Worm (Caenorhabditis elegans) whole organism, mixed stage, embryonic: ENCODE measurements around the gene cng-1.
A peak's percentile ranks its signal among the peaks of the same experiment; 100 is the strongest.

Source experiments
- M03D4.4 ChIP-seq: sonication (generic microtip); optimal IDR thresholded peaks from 2 replicates; lab custom pipeline; 2017; ENCODE audit warnings: mild to moderate bottlenecking, missing genetic modification characterization, missing compliant biosample characterization
- bed-3 ChIP-seq: fragments of 200-800 bp; sonication (Bioruptor generic); optimal IDR thresholded peaks from 3 replicates; lab custom pipeline; 2018; ENCODE audit warnings: mild to moderate bottlenecking, missing genetic modification characterization, moderate library complexity, missing compliant biosample characterization
- ceh-39 ChIP-seq: fragments of 150-350 bp; optimal IDR thresholded peaks from 2 replicates; lab custom pipeline; 2014; ENCODE audit warnings: missing biosample characterization, missing genetic modification characterization
- ceh-43 ChIP-seq: fragments of 200-800 bp; sonication (Bioruptor generic); optimal IDR thresholded peaks from 2 replicates; lab custom pipeline; 2018; ENCODE audit warnings: mild to moderate bottlenecking, missing genetic modification characterization, moderate library complexity, missing compliant biosample characterization
- cnd-1 ChIP-seq: fragments of 200-800 bp; sonication (Bioruptor generic); optimal IDR thresholded peaks from 2 replicates; lab custom pipeline; 2018; ENCODE audit warnings: mild to moderate bottlenecking, missing genetic modification characterization, missing compliant biosample characterization
- drap-1 ChIP-seq: fragments of 200-800 bp; sonication (Bioruptor generic); optimal IDR thresholded peaks from 3 replicates; lab custom pipeline; 2018; ENCODE audit warnings: mild to moderate bottlenecking, missing genetic modification characterization, missing compliant biosample characterization
- elt-1 ChIP-seq: sonication (generic microtip); optimal IDR thresholded peaks from 2 replicates; lab custom pipeline; 2017; ENCODE audit warnings: missing genetic modification characterization, mild to moderate bottlenecking, missing compliant biosample characterization, antibody characterized with exemption, moderate library complexity, borderline replicate concordance; ENCODE audit not compliant: insufficient read depth
- elt-3 ChIP-seq: fragments of 150-350 bp; optimal IDR thresholded peaks from 2 replicates; lab custom pipeline; 2014; ENCODE audit warnings: missing biosample characterization, missing genetic modification characterization
- hlh-1 ChIP-seq: fragments of 150-350 bp; optimal IDR thresholded peaks from 2 replicates; lab custom pipeline; 2014; ENCODE audit warnings: missing biosample characterization, missing genetic modification reagents, missing genetic modification characterization
- lin-13 ChIP-seq: fragments of 150-350 bp; optimal IDR thresholded peaks from 2 replicates; lab custom pipeline; 2014; ENCODE audit warnings: missing biosample characterization, missing genetic modification characterization
- lin-32 ChIP-seq: fragments of 200-800 bp; sonication (Bioruptor generic); optimal IDR thresholded peaks from 2 replicates; lab custom pipeline; 2018; ENCODE audit warnings: mild to moderate bottlenecking, missing genetic modification characterization, missing compliant biosample characterization
- lsy-2 ChIP-seq: fragments of 150-350 bp; optimal IDR thresholded peaks from 2 replicates; lab custom pipeline; 2014; ENCODE audit warnings: missing biosample characterization, missing genetic modification characterization
- mab-5 ChIP-seq: fragments of 150-350 bp; optimal IDR thresholded peaks from 2 replicates; lab custom pipeline; 2014; ENCODE audit warnings: missing biosample characterization, missing genetic modification characterization
- mep-1 ChIP-seq: fragments of 150-350 bp; optimal IDR thresholded peaks from 2 replicates; lab custom pipeline; 2017; ENCODE audit warnings: missing biosample characterization, missing genetic modification reagents, missing genetic modification characterization, inconsistent platforms
- mls-2 ChIP-seq: sonication (generic microtip); optimal IDR thresholded peaks from 2 replicates; lab custom pipeline; 2016; ENCODE audit warnings: mild to moderate bottlenecking, missing genetic modification characterization, moderate library complexity, missing compliant biosample characterization
- nhr-12 ChIP-seq: fragments of 150-350 bp; optimal IDR thresholded peaks from 2 replicates; lab custom pipeline; 2014; ENCODE audit warnings: missing biosample characterization, missing genetic modification characterization
- nhr-2 ChIP-seq: fragments of 150-350 bp; optimal IDR thresholded peaks from 2 replicates; lab custom pipeline; 2014; ENCODE audit warnings: missing biosample characterization, missing genetic modification characterization
- nhr-237 ChIP-seq: fragments of 150-350 bp; optimal IDR thresholded peaks from 2 replicates; lab custom pipeline; 2014; ENCODE audit warnings: missing biosample characterization, missing genetic modification characterization
- nhr-28 ChIP-seq: fragments of 150-350 bp; optimal IDR thresholded peaks from 2 replicates; lab custom pipeline; 2014; ENCODE audit warnings: missing biosample characterization, missing genetic modification characterization
- nhr-76 ChIP-seq: sonication (generic microtip); optimal IDR thresholded peaks from 2 replicates; lab custom pipeline; 2017; ENCODE audit warnings: missing biosample characterization, missing genetic modification characterization
- pha-4 ChIP-seq: fragments of 150-350 bp; optimal IDR thresholded peaks from 2 replicates; lab custom pipeline; 2018; ENCODE audit warnings: missing biosample characterization, missing genetic modification reagents, missing genetic modification characterization
- sem-2 ChIP-seq: fragments of 200-800 bp; sonication (Bioruptor generic); optimal IDR thresholded peaks from 2 replicates; lab custom pipeline; 2018; ENCODE audit warnings: mild to moderate bottlenecking, missing genetic modification characterization, missing compliant biosample characterization
- snpc-4 ChIP-seq: fragments of 150-350 bp; optimal IDR thresholded peaks from 2 replicates; lab custom pipeline; 2014; ENCODE audit warnings: missing biosample characterization, missing genetic modification characterization
- sptf-1 ChIP-seq: sonication (generic microtip); optimal IDR thresholded peaks from 2 replicates; lab custom pipeline; 2017; ENCODE audit warnings: mild to moderate bottlenecking, missing genetic modification characterization, moderate library complexity, missing compliant biosample characterization
- tbx-8 ChIP-seq: fragments of 200-800 bp; sonication (Bioruptor generic); optimal IDR thresholded peaks from 2 replicates; lab custom pipeline; 2018; ENCODE audit warnings: mild to moderate bottlenecking, missing genetic modification characterization, moderate library complexity, missing compliant biosample characterization
- unc-120 ChIP-seq: sonication (generic microtip); optimal IDR thresholded peaks from 2 replicates; lab custom pipeline; 2017; ENCODE audit warnings: missing genetic modification characterization, missing compliant biosample characterization; ENCODE audit not compliant: poor library complexity, severe bottlenecking
- unc-39 ChIP-seq: fragments of 150-350 bp; optimal IDR thresholded peaks from 2 replicates; lab custom pipeline; 2014; ENCODE audit warnings: missing biosample characterization, missing genetic modification characterization
- unc-62 ChIP-seq: fragments of 150-350 bp; optimal IDR thresholded peaks from 2 replicates; lab custom pipeline; 2014; ENCODE audit warnings: missing biosample characterization, missing genetic modification reagents, missing genetic modification characterization
- zip-8 ChIP-seq: fragments of 150-350 bp; optimal IDR thresholded peaks from 2 replicates; lab custom pipeline; 2014; ENCODE audit warnings: missing biosample characterization, missing genetic modification characterization

The cng-1 gene

DNA sequence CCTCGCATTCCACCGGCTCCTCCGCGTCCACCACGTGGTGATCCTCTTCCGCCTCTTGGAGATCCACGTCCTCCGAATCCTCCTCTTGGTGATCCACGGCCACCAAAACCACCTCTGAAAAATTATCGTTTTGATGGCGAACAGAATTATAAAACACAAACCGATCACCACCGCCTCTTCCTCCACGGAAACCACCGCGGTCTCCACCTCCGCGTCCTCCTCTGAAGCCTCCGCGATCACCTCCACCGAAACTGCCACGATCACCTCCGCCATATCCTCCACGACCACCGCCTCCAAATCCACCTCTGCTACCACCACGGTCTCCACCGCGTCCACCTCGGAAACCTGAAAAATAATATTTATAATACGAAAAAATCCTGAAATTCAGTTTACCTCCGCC is 29.7 kb downstream of the cng-1 start:
- TF ChIP-seq bed-3 (GFP tag; lab: Kevin White, UChicago) (no peak), M03D4.4 (no peak), elt-3 (tag; lab: Kevin White, UChicago) (no peak), drap-1 (GFP tag; lab: Kevin White, UChicago) (peak; percentile 6)

ce11 chrV:15000055-15000704 is 31.1 kb downstream of the cng-1 start, which contains the start of gene rps-16:
rps-16 (minus strand) TSS chrV:15000541.
- no peak for TF ChIP-seq elt-1 (tag; lab: Kevin White, UChicago)
- TF ChIP-seq lin-13 (tag; lab: Kevin White, UChicago), result no peak
- no peak for TF ChIP-seq M03D4.4
- no peak for TF ChIP-seq bed-3 (GFP tag; lab: Kevin White, UChicago)
- TF ChIP-seq nhr-76 (tag; lab: Kevin White, UChicago), result no peak
- no peak for TF ChIP-seq nhr-2 (tag; lab: Kevin White, UChicago)
- no peak for TF ChIP-seq cnd-1 (tag; lab: Kevin White, UChicago)
- TF ChIP-seq nhr-237 (tag; lab: Kevin White, UChicago), result no peak
- no peak for TF ChIP-seq snpc-4 (tag; lab: Kevin White, UChicago)
- TF ChIP-seq ceh-43 (GFP tag; lab: Kevin White, UChicago), result no peak
- TF ChIP-seq zip-8, result no peak
- no peak for TF ChIP-seq tbx-8 (GFP tag; lab: Kevin White, UChicago)
- no peak for TF ChIP-seq sptf-1 (tag; lab: Kevin White, UChicago)
- TF ChIP-seq mep-1 (tag; lab: Kevin White, UChicago), result no peak
- no peak for TF ChIP-seq mls-2 (tag; lab: Kevin White, UChicago)
- no peak for TF ChIP-seq ceh-39 (tag; lab: Kevin White, UChicago)
- TF ChIP-seq hlh-1 (tag; lab: Kevin White, UChicago), result no peak
- TF ChIP-seq unc-62 (GFP tag; lab: Kevin White, UChicago), result no peak

ce11 chrV:14999485-15000023 is 31.7 kb downstream of the cng-1 start, which contains the start of gene T01C3.11:
T01C3.11 (plus strand) TSS chrV:14999535.
- TF ChIP-seq nhr-12 (no peak), nhr-2 (tag; lab: Kevin White, UChicago) (no peak), sem-2 (no peak), unc-62 (GFP tag; lab: Kevin White, UChicago) (no peak)

DNA sequence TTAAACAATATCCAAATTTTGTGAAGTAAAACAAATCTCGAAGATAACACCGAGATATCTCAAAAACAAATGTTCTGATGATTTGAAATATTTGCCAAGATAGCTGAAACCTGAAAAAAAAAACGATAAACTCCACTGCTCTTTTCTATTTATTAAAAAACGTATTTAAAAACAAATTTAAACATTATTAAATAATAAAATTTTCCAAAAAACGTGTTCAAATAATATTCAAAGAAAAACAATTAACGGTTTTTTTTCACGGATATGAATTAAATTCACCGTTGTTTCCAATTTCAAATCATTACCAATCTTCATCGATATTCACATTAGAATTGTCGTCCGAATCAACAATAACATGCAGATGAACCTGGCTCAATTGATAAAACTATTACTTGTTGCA is 35.0 kb downstream of the cng-1 start, which contains the start of gene irld-14:
irld-14 (plus strand) TSS at position 301 of the 400 bp plus-strand sequence.
- no peak for TF ChIP-seq unc-39
- no peak for TF ChIP-seq mep-1 (tag; lab: Kevin White, UChicago)
- TF ChIP-seq mab-5 (tag; lab: Kevin White, UChicago), result no peak
- no peak for TF ChIP-seq ceh-39 (tag; lab: Kevin White, UChicago)
- TF ChIP-seq, all 35 proteins: peak for 0

- TF ChIP-seq mep-1 (tag; lab: Kevin White, UChicago) (no peak), nhr-28 (tag; lab: Kevin White, UChicago) (no peak), pha-4 (tag; lab: Kevin White, UChicago) (no peak)
These were observed 37.7 kb downstream of the cng-1 start, which contains the start of gene fil-1 for ce11 chrV:14993620-14994019. fil-1 (plus strand) TSS chrV:14993838.

DNA sequence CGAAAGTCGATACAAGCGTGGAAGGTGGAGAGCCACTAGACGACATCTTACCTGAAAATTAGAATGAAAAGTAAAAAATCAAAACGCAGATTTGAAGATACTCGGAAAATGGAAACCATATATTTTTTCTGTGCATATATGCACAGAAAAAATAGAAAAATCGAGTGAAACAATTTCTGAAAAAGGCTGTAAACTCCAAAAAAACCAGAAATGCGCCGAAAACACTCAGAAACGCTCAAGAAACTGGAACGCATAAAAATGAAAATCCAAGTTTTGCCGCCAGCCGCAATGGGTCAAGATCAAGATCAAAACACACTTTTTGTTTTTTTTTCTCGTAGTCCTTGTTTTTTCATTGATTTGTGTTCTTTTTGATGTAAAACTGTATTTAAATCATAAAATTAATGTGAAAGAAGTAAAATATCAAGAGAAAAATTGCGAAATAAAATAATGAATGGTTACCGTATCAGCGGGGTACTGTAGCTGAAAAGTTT is 38.6 kb downstream of the cng-1 start, which contains the start of gene T01C3.3:
T01C3.3 (minus strand) TSS at position 51 of the 491 bp plus-strand sequence.
- TF ChIP-seq lsy-2 (tag; lab: Kevin White, UChicago) (no peak), bed-3 (GFP tag; lab: Kevin White, UChicago) (no peak), elt-1 (tag; lab: Kevin White, UChicago) (no peak), unc-120 (tag; lab: Kevin White, UChicago) (no peak), sptf-1 (tag; lab: Kevin White, UChicago) (no peak), unc-62 (GFP tag; lab: Kevin White, UChicago) (no peak), mab-5 (tag; lab: Kevin White, UChicago) (no peak), lin-32 (GFP tag; lab: Kevin White, UChicago) (no peak), nhr-237 (tag; lab: Kevin White, UChicago) (no peak), mls-2 (tag; lab: Kevin White, UChicago) (no peak)
